Fruit fly (Drosophila melanogaster) whole organism, embryonic: ENCODE data around the gene CG32379.

Experiments
- Adf1 ChIP-seq: fragments of 200-800 bp; sonication (Bioruptor generic); IDR thresholded peaks from 2 replicates; pipeline ENCODE4 v1.3.6; 2022; ENCODE audit warnings: missing biosample characterization, missing genetic modification characterization
- Blimp-1 ChIP-seq: fragments of 200-800 bp; sonication (Bioruptor generic); optimal IDR thresholded peaks from 3 replicates; lab custom pipeline; 2018; ENCODE audit warnings: missing biosample characterization, missing genetic modification characterization, mild to moderate bottlenecking, moderate library complexity, missing genetic modification reagents
- CG10462 ChIP-seq: fragments of 200-800 bp; sonication (Bioruptor generic); optimal IDR thresholded peaks from 2 replicates; lab custom pipeline; 2016; ENCODE audit warnings: missing biosample characterization, missing genetic modification characterization
- CG1233 ChIP-seq: fragments of 200-800 bp; sonication (Bioruptor generic); optimal IDR thresholded peaks from 4 replicates; lab custom pipeline; 2018; ENCODE audit warnings: missing biosample characterization, mild to moderate bottlenecking, missing genetic modification characterization
- CG13123 ChIP-seq: fragments of 200-800 bp; sonication (Bioruptor generic); optimal IDR thresholded peaks from 2 replicates; lab custom pipeline; 2016; ENCODE audit warnings: missing biosample characterization, missing genetic modification characterization
- CG15011 ChIP-seq: fragments of 200-800 bp; sonication (Bioruptor generic); optimal IDR thresholded peaks from 3 replicates; lab custom pipeline; 2018; ENCODE audit warnings: missing biosample characterization, mild to moderate bottlenecking, missing genetic modification characterization
- CG15514 ChIP-seq: fragments of 200-800 bp; sonication (Bioruptor generic); optimal IDR thresholded peaks from 3 replicates; lab custom pipeline; 2017; ENCODE audit warnings: missing biosample characterization, missing genetic modification characterization, mild to moderate bottlenecking, moderate library complexity, missing genetic modification reagents
- CG2129 ChIP-seq: fragments of 200-800 bp; sonication (Bioruptor generic); IDR thresholded peaks from 2 replicates; pipeline ENCODE4 v1.3.6; 2022; ENCODE audit warnings: missing biosample characterization, missing genetic modification characterization; ENCODE audit not compliant: partially characterized antibody
- CG31365 ChIP-seq: fragments of 200-800 bp; sonication (Bioruptor generic); optimal IDR thresholded peaks from 2 replicates; lab custom pipeline; 2018; ENCODE audit warnings: missing biosample characterization, mild to moderate bottlenecking, missing genetic modification characterization
- CG31441 ChIP-seq: fragments of 200-800 bp; sonication (Bioruptor generic); IDR thresholded peaks from 2 replicates; pipeline ENCODE4 v1.3.6; 2022; ENCODE audit warnings: missing biosample characterization, missing genetic modification characterization
- CG4617 ChIP-seq: fragments of 200-800 bp; sonication (Bioruptor generic); optimal IDR thresholded peaks from 3 replicates; lab custom pipeline; 2016; ENCODE audit warnings: missing biosample characterization, missing genetic modification characterization, borderline replicate concordance
- CG4854 ChIP-seq: fragments of 200-800 bp; sonication (Bioruptor generic); optimal IDR thresholded peaks from 2 replicates; lab custom pipeline; 2016; ENCODE audit warnings: missing biosample characterization, missing genetic modification characterization, inconsistent platforms
- CG5245 ChIP-seq: fragments of 200-800 bp; sonication (Bioruptor generic); optimal IDR thresholded peaks from 3 replicates; lab custom pipeline; 2016; ENCODE audit warnings: missing biosample characterization, missing genetic modification characterization
- CG6175 ChIP-seq: fragments of 200-800 bp; sonication (Bioruptor generic); IDR thresholded peaks from 3 replicates; pipeline ENCODE4 v1.3.6; 2022; ENCODE audit warnings: missing biosample characterization, missing genetic modification characterization
- CG6254 ChIP-seq: fragments of 200-800 bp; sonication (Bioruptor generic); optimal IDR thresholded peaks from 3 replicates; lab custom pipeline; 2017; ENCODE audit warnings: mild to moderate bottlenecking, missing biosample characterization, missing genetic modification reagents, missing genetic modification characterization
- CG7357 ChIP-seq: fragments of 200-800 bp; sonication (Bioruptor generic); IDR thresholded peaks from 3 replicates; pipeline ENCODE4 v1.3.6; 2022; ENCODE audit warnings: missing biosample characterization, missing genetic modification characterization
- CG7963 ChIP-seq: fragments of 200-800 bp; sonication (Bioruptor generic); IDR thresholded peaks from 3 replicates; pipeline ENCODE4 v1.3.6; 2022; ENCODE audit warnings: missing biosample characterization, missing genetic modification characterization; ENCODE audit not compliant: partially characterized antibody
- CG8388 ChIP-seq: fragments of 200-800 bp; sonication (Bioruptor generic); optimal IDR thresholded peaks from 2 replicates; lab custom pipeline; 2019; ENCODE audit warnings: missing biosample characterization, mild to moderate bottlenecking, missing genetic modification characterization, moderate library complexity
- CG8478 ChIP-seq: fragments of >200 bp; optimal IDR thresholded peaks from 2 replicates; lab custom pipeline; 2018
- CG9727 ChIP-seq: fragments of 200-800 bp; sonication (Bioruptor generic); optimal IDR thresholded peaks from 3 replicates; lab custom pipeline; 2017; ENCODE audit warnings: missing biosample characterization, mild to moderate bottlenecking, missing genetic modification characterization
- D ChIP-seq, 2 experiments: fragments of 200-800 bp in 1 of 2; fragments of >200 bp in 1 of 2; sonication (Bioruptor generic) in 1 of 2; optimal IDR thresholded peaks; 2 replicates in 1 of 2; 3 replicates in 1 of 2; lab custom pipeline; 2017; ENCODE audit warnings: mild to moderate bottlenecking in 1 of 2, missing biosample characterization in 1 of 2, missing genetic modification characterization in 1 of 2, missing genetic modification reagents in 1 of 2
- Dip3 ChIP-seq: fragments of 200-800 bp; sonication (Bioruptor generic); optimal IDR thresholded peaks from 3 replicates; lab custom pipeline; 2016; ENCODE audit warnings: missing biosample characterization, missing genetic modification characterization
- E2f2 ChIP-seq: fragments of 200-800 bp; sonication (Bioruptor generic); IDR thresholded peaks from 2 replicates; pipeline ENCODE4 v1.3.6; 2022; ENCODE audit warnings: missing biosample characterization, missing genetic modification characterization
- Hmr ChIP-seq: fragments of 200-800 bp; sonication (Bioruptor generic); optimal IDR thresholded peaks from 3 replicates; lab custom pipeline; 2017; ENCODE audit warnings: mild to moderate bottlenecking, missing biosample characterization, missing genetic modification reagents, missing genetic modification characterization
- Lpt ChIP-seq: fragments of >200 bp; optimal IDR thresholded peaks from 2 replicates; lab custom pipeline; 2018; ENCODE audit warnings: missing biosample characterization, missing genetic modification characterization
- MBD-R2 ChIP-seq: fragments of 200-800 bp; sonication (Bioruptor generic); IDR thresholded peaks from 2 replicates; pipeline ENCODE4 v1.3.6; 2022; ENCODE audit warnings: missing biosample characterization, missing genetic modification characterization
- Max ChIP-seq: fragments of 200-800 bp; sonication (Bioruptor generic); optimal IDR thresholded peaks from 2 replicates; lab custom pipeline; 2016; ENCODE audit warnings: missing biosample characterization, mild to moderate bottlenecking, missing genetic modification characterization
- Meics ChIP-seq: fragments of 200-800 bp; sonication (Bioruptor generic); optimal IDR thresholded peaks from 2 replicates; lab custom pipeline; 2017; ENCODE audit warnings: missing biosample characterization, mild to moderate bottlenecking, missing genetic modification characterization
- Optix ChIP-seq: fragments of 200-800 bp; sonication (Bioruptor generic); IDR thresholded peaks from 3 replicates; pipeline ENCODE4 v1.3.6; 2022; ENCODE audit warnings: missing biosample characterization, missing genetic modification characterization
- Sin3A ChIP-seq: fragments of >200 bp; optimal IDR thresholded peaks from 2 replicates; lab custom pipeline; 2018
- Six4 ChIP-seq: fragments of 200-800 bp; sonication (Bioruptor generic); optimal IDR thresholded peaks from 2 replicates; lab custom pipeline; 2016; ENCODE audit warnings: missing biosample characterization, missing genetic modification characterization
- Ssrp ChIP-seq: fragments of 200-800 bp; sonication (Bioruptor generic); optimal IDR thresholded peaks from 2 replicates; lab custom pipeline; 2018; ENCODE audit warnings: missing biosample characterization, mild to moderate bottlenecking, missing genetic modification characterization, moderate library complexity
- Taf1 ChIP-seq: fragments of 200-800 bp; sonication (Bioruptor generic); IDR thresholded peaks from 2 replicates; pipeline ENCODE4 v1.3.6; 2022; ENCODE audit warnings: missing biosample characterization, missing genetic modification characterization
- Vsx1 ChIP-seq: fragments of 200-800 bp; sonication (Bioruptor generic); optimal IDR thresholded peaks from 2 replicates; lab custom pipeline; 2017; ENCODE audit warnings: missing biosample characterization, mild to moderate bottlenecking, missing genetic modification characterization, missing genetic modification reagents
- chm ChIP-seq: fragments of 200-800 bp; sonication (Bioruptor generic); IDR thresholded peaks from 2 replicates; pipeline ENCODE4 v1.3.6; 2022; ENCODE audit warnings: missing biosample characterization, missing genetic modification characterization
- gem ChIP-seq: fragments of 200-800 bp; sonication (Bioruptor generic); optimal IDR thresholded peaks from 2 replicates; lab custom pipeline; 2019; ENCODE audit warnings: missing biosample characterization, mild to moderate bottlenecking, missing genetic modification characterization, moderate library complexity
- gt ChIP-seq: fragments of 200-800 bp; sonication (Bioruptor generic); IDR thresholded peaks from 2 replicates; pipeline ENCODE4 v1.3.6; 2022; ENCODE audit warnings: missing biosample characterization, missing genetic modification characterization
- pho ChIP-seq: fragments of 200-800 bp; sonication (Bioruptor generic); optimal IDR thresholded peaks from 2 replicates; lab custom pipeline; 2016; ENCODE audit warnings: missing biosample characterization, missing genetic modification characterization
- ranshi ChIP-seq: fragments of 200-800 bp; sonication (Bioruptor generic); IDR thresholded peaks from 2 replicates; pipeline ENCODE4 v1.3.6; 2022; ENCODE audit warnings: missing biosample characterization, missing genetic modification characterization
- ro ChIP-seq: fragments of 200-800 bp; sonication (Bioruptor generic); IDR thresholded peaks from 2 replicates; pipeline ENCODE4 v1.3.6; 2022; ENCODE audit warnings: missing biosample characterization, missing genetic modification characterization
- schlank ChIP-seq: fragments of 200-800 bp; sonication (Bioruptor generic); optimal IDR thresholded peaks from 2 replicates; lab custom pipeline; 2018; ENCODE audit warnings: missing biosample characterization, mild to moderate bottlenecking, missing genetic modification characterization
- sim ChIP-seq: fragments of 200-800 bp; sonication (Bioruptor generic); IDR thresholded peaks from 2 replicates; pipeline ENCODE4 v1.3.6; 2022; ENCODE audit warnings: missing biosample characterization, missing genetic modification characterization
- slbo ChIP-seq: fragments of 200-800 bp; sonication (Bioruptor generic); IDR thresholded peaks from 2 replicates; pipeline ENCODE4 v1.3.6; 2022; ENCODE audit warnings: missing biosample characterization, missing genetic modification characterization
- slou ChIP-seq: fragments of 200-800 bp; sonication (Bioruptor generic); optimal IDR thresholded peaks from 3 replicates; lab custom pipeline; 2016; ENCODE audit warnings: missing biosample characterization, missing genetic modification characterization
- sna ChIP-seq: fragments of 200-800 bp; sonication (Bioruptor generic); IDR thresholded peaks from 2 replicates; pipeline ENCODE4 v1.3.6; 2022; ENCODE audit warnings: missing biosample characterization, missing genetic modification characterization; ENCODE audit not compliant: partially characterized antibody
- sqz ChIP-seq: fragments of 200-800 bp; sonication (Bioruptor generic); optimal IDR thresholded peaks from 3 replicates; lab custom pipeline; 2018; ENCODE audit warnings: missing biosample characterization, mild to moderate bottlenecking, missing genetic modification characterization
- tio ChIP-seq: fragments of 200-800 bp; sonication (Bioruptor generic); optimal IDR thresholded peaks from 2 replicates; lab custom pipeline; 2017; ENCODE audit warnings: missing biosample characterization, missing genetic modification characterization, inconsistent platforms
- tup ChIP-seq: fragments of 200-800 bp; sonication (Bioruptor generic); optimal IDR thresholded peaks from 2 replicates; lab custom pipeline; 2016; ENCODE audit warnings: missing biosample characterization, mild to moderate bottlenecking, missing genetic modification characterization, moderate library complexity
- vvl ChIP-seq: fragments of 200-800 bp; sonication (Bioruptor generic); IDR thresholded peaks from 2 replicates; pipeline ENCODE4 v1.3.6; 2022; ENCODE audit warnings: missing biosample characterization, missing genetic modification characterization
- wdn ChIP-seq: fragments of 200-800 bp; sonication (Bioruptor generic); IDR thresholded peaks from 2 replicates; pipeline ENCODE4 v1.3.6; 2022; ENCODE audit warnings: missing biosample characterization, missing genetic modification characterization
- zf30C ChIP-seq: fragments of 200-800 bp; sonication (Bioruptor generic); optimal IDR thresholded peaks from 3 replicates; lab custom pipeline; 2018; ENCODE audit warnings: missing biosample characterization, mild to moderate bottlenecking, missing genetic modification characterization

Gene CG32379

dm6 chr3L:7433325-7433827 lies 37.2 kb downstream of the CG32379 start (continued):
- no peak for TF ChIP-seq tio (GFP tag; lab: Kevin White, UChicago)
- no peak for TF ChIP-seq sna (GFP tag; lab: Robert Waterston, UW)
- TF ChIP-seq Sin3A (lab: Kevin White, UChicago): no peak
- TF ChIP-seq CG2129 (GFP tag; lab: Robert Waterston, UW): no peak
- no peak for TF ChIP-seq tup
- TF ChIP-seq ro (GFP tag; lab: Robert Waterston, UW): no peak
- TF ChIP-seq CG15514 (GFP tag; lab: Kevin White, UChicago): no peak
- no peak for TF ChIP-seq slou (GFP tag; lab: Kevin White, UChicago)
- peak; percentile 27 for TF ChIP-seq Blimp-1 (GFP tag; lab: Kevin White, UChicago)
- TF ChIP-seq Optix: no peak
- peak; percentile 9 for TF ChIP-seq CG9727 (GFP tag; lab: Kevin White, UChicago)
- TF ChIP-seq zf30C: peak; percentile 29
- no peak for TF ChIP-seq CG7357 (GFP tag; lab: Robert Waterston, UW)
- TF ChIP-seq wdn (GFP tag; lab: Robert Waterston, UW): no peak
- TF ChIP-seq Vsx1: no peak
- peak; percentile 35; the same call in 1 of the 2 replicates for TF ChIP-seq slbo
- 0 out of 2 replicates have a peak, but pooled peaks have one; percentile 12 for TF ChIP-seq MBD-R2 (GFP tag; lab: Robert Waterston, UW)
- TF ChIP-seq Adf1 (GFP tag; lab: Robert Waterston, UW): peak; percentile 34; the same call in 1 of the 2 replicates
- no peak for TF ChIP-seq CG6254 (GFP tag; lab: Kevin White, UChicago)
- peak; percentile 35; the same call in 1 of the 2 replicates for TF ChIP-seq CG31441 (GFP tag; lab: Robert Waterston, UW)
- no peak for TF ChIP-seq CG4854 (GFP tag; lab: Kevin White, UChicago)
- no peak for TF ChIP-seq Lpt (GFP tag; lab: Kevin White, UChicago)
- no peak for TF ChIP-seq CG10462 (GFP tag; lab: Kevin White, UChicago)
- TF ChIP-seq CG7963: no peak
- TF ChIP-seq CG5245 (GFP tag; lab: Kevin White, UChicago): no peak
- TF ChIP-seq ranshi: no peak
- TF ChIP-seq CG8388 (GFP tag; lab: Kevin White, UChicago): peak; percentile 11
- no peak for TF ChIP-seq Ssrp (tag; lab: Kevin White, UChicago)
- no peak for TF ChIP-seq Taf1
- TF ChIP-seq CG1233 (GFP tag; lab: Kevin White, UChicago): no peak
- TF ChIP-seq vvl: peak; percentile 37; the same call in 1 of the 2 replicates
- no peak for TF ChIP-seq CG8478 (lab: Kevin White, UChicago)
- TF ChIP-seq sqz (GFP tag; lab: Kevin White, UChicago): no peak
- TF ChIP-seq gt: no peak
- TF ChIP-seq Meics: peak; percentile 12
- no peak for TF ChIP-seq CG15011 (GFP tag; lab: Kevin White, UChicago)
- no peak for TF ChIP-seq schlank
- TF ChIP-seq E2f2 (GFP tag; lab: Robert Waterston, UW): 0 out of 2 replicates have a peak, but pooled peaks have one; percentile 12
- TF ChIP-seq Max (GFP tag; lab: Kevin White, UChicago): no peak
- TF ChIP-seq gem (tag; lab: Kevin White, UChicago): peak; percentile 58
- TF ChIP-seq sim: no peak
- no peak for TF ChIP-seq D (optimal IDR thresholded peaks at IDR 0.05; lab: Kevin White, UChicago)
- no peak for TF ChIP-seq D (GFP tag; optimal IDR thresholded peaks at IDR 0.05; lab: Kevin White, UChicago)
- TF ChIP-seq CG4617 (GFP tag; lab: Kevin White, UChicago): no peak
- TF ChIP-seq Six4 (GFP tag; lab: Kevin White, UChicago): no peak
- no peak for TF ChIP-seq CG31365 (tag; lab: Kevin White, UChicago)
- TF ChIP-seq CG6175 (GFP tag; lab: Robert Waterston, UW): no peak
- no peak for TF ChIP-seq chm
- TF ChIP-seq pho (GFP tag; lab: Kevin White, UChicago): no peak
- TF ChIP-seq Hmr (GFP tag; lab: Kevin White, UChicago): no peak
- TF ChIP-seq CG13123 (GFP tag; lab: Kevin White, UChicago): no peak
- TF ChIP-seq Dip3 (GFP tag; lab: Kevin White, UChicago): no peak
